Fruit fly (Drosophila melanogaster): ENCODE measurements around the gene CG14074.
A peak's percentile ranks its signal among the peaks of the same experiment; 100 is the strongest.

The CG14074 gene

dm6 chr3L:18846272-18846741, 19.7 kb upstream of the CG14074 start (continued):
- TF ChIP-seq wor (GFP tag; IDR thresholded peaks at IDR 0.05), result no peak
- TF ChIP-seq CG17912 (GFP tag; optimal IDR thresholded peaks at IDR 0.05), result no peak
- TF ChIP-seq pum (GFP tag; optimal IDR thresholded peaks at IDR 0.05), result no peak
- TF ChIP-seq CG12071 (GFP tag; optimal IDR thresholded peaks at IDR 0.05), result peak; percentile 3
- TF ChIP-seq zen (tag; optimal IDR thresholded peaks at IDR 0.05), result no peak
- peak; percentile 42 for TF ChIP-seq CG13894 (tag; optimal IDR thresholded peaks at IDR 0.05)
- peak; percentile 28 for TF ChIP-seq BtbVII (GFP tag; optimal IDR thresholded peaks at IDR 0.05)
- no peak for TF ChIP-seq CG5180 (GFP tag; optimal IDR thresholded peaks at IDR 0.05)
- TF ChIP-seq pan (optimal IDR thresholded peaks at IDR 0.05), result no peak
- no peak for TF ChIP-seq pan (GFP tag; optimal IDR thresholded peaks at IDR 0.05 in 1 of 2, IDR thresholded peaks at IDR 0.05 in 1 of 2)
- no peak for TF ChIP-seq ftz-f1 (GFP tag; optimal IDR thresholded peaks at IDR 0.05)
- 0 out of 3 replicates have a peak, but pooled peaks have one; percentile 23 for TF ChIP-seq CG6791 (GFP tag; IDR thresholded peaks at IDR 0.05; ENCODE audit: partially characterized antibody)
- TF ChIP-seq abd-A (tag; optimal IDR thresholded peaks at IDR 0.05), result peak; percentile 13
- TF ChIP-seq Antp (GFP tag; optimal IDR thresholded peaks at IDR 0.05), result no peak
- no peak for TF ChIP-seq Chrac-16 (GFP tag; optimal IDR thresholded peaks at IDR 0.05)
- no peak for TF ChIP-seq Dfd (GFP tag; optimal IDR thresholded peaks at IDR 0.05)
- TF ChIP-seq CG15514 (GFP tag; optimal IDR thresholded peaks at IDR 0.05), result no peak
- no peak for TF ChIP-seq lilli (GFP tag; optimal IDR thresholded peaks at IDR 0.05)
- no peak for TF ChIP-seq nerfin-1 (tag; optimal IDR thresholded peaks at IDR 0.05)
- no peak for TF ChIP-seq Lpt (GFP tag; optimal IDR thresholded peaks at IDR 0.05)
- no peak for TF ChIP-seq jigr1 (GFP tag; IDR thresholded peaks at IDR 0.05)
- TF ChIP-seq CG6813 (GFP tag; optimal IDR thresholded peaks at IDR 0.05), result peak; percentile 53
- TF ChIP-seq hkb (optimal IDR thresholded peaks at IDR 0.05), result no peak
- no peak for TF ChIP-seq hkb (GFP tag; IDR thresholded peaks at IDR 0.05)
- no peak for TF ChIP-seq CG8281 (tag; optimal IDR thresholded peaks at IDR 0.05)
- TF ChIP-seq CG8478 (optimal IDR thresholded peaks at IDR 0.05), result no peak
- TF ChIP-seq knrl (GFP tag; IDR thresholded peaks at IDR 0.05; ENCODE audit: partially characterized antibody), result no peak
- TF ChIP-seq CG6272 (GFP tag; IDR thresholded peaks at IDR 0.05), result no peak
- no peak for TF ChIP-seq Xbp1 (GFP tag; optimal IDR thresholded peaks at IDR 0.05)
- no peak for TF ChIP-seq CG13296 (GFP tag; optimal IDR thresholded peaks at IDR 0.05)
- peak; percentile 20 for TF ChIP-seq sug (tag; optimal IDR thresholded peaks at IDR 0.05)
- TF ChIP-seq tup (GFP tag; optimal IDR thresholded peaks at IDR 0.05), result no peak
- no peak for TF ChIP-seq Sox102F (GFP tag; optimal IDR thresholded peaks at IDR 0.05)
- no peak for TF ChIP-seq ind (GFP tag; optimal IDR thresholded peaks at IDR 0.05)
- no peak for TF ChIP-seq CG6683 (GFP tag; optimal IDR thresholded peaks at IDR 0.05)
- TF ChIP-seq Taf1 (GFP tag; IDR thresholded peaks at IDR 0.05), result no peak
- TF ChIP-seq Hsf (GFP tag; optimal IDR thresholded peaks at IDR 0.05), result no peak
- no peak for TF ChIP-seq CG31388 (GFP tag; optimal IDR thresholded peaks at IDR 0.05)
- TF ChIP-seq CG15073 (GFP tag; optimal IDR thresholded peaks at IDR 0.05), result no peak
- TF ChIP-seq nerfin-2 (GFP tag; IDR thresholded peaks at IDR 0.05; ENCODE audit: partially characterized antibody), result no peak
- no peak for TF ChIP-seq NFAT (GFP tag; IDR thresholded peaks at IDR 0.05)
- TF ChIP-seq ap (GFP tag; IDR thresholded peaks at IDR 0.05), result no peak
- TF ChIP-seq sd (tag; optimal IDR thresholded peaks at IDR 0.05), result peak; percentile 46
- TF ChIP-seq CG3065 (GFP tag; optimal IDR thresholded peaks at IDR 0.05), result no peak
- no peak for TF ChIP-seq btn (GFP tag; optimal IDR thresholded peaks at IDR 0.05)
- TF ChIP-seq Doc3 (GFP tag; IDR thresholded peaks at IDR 0.05; ENCODE audit: partially characterized antibody), result no peak
- no peak for TF ChIP-seq NK7.1 (GFP tag; optimal IDR thresholded peaks at IDR 0.05)
- no peak for TF ChIP-seq ttk (GFP tag; IDR thresholded peaks at IDR 0.05)
- TF ChIP-seq Ets97D (GFP tag; optimal IDR thresholded peaks at IDR 0.05), result no peak
- TF ChIP-seq CG1647 (GFP tag; optimal IDR thresholded peaks at IDR 0.05), result no peak
- TF ChIP-seq ase (GFP tag; IDR thresholded peaks at IDR 0.05), result no peak
- TF ChIP-seq CG3838 (GFP tag; optimal IDR thresholded peaks at IDR 0.05), result no peak
